Fruit fly (Drosophila melanogaster): ENCODE results near the gene CG11313.

DNA sequence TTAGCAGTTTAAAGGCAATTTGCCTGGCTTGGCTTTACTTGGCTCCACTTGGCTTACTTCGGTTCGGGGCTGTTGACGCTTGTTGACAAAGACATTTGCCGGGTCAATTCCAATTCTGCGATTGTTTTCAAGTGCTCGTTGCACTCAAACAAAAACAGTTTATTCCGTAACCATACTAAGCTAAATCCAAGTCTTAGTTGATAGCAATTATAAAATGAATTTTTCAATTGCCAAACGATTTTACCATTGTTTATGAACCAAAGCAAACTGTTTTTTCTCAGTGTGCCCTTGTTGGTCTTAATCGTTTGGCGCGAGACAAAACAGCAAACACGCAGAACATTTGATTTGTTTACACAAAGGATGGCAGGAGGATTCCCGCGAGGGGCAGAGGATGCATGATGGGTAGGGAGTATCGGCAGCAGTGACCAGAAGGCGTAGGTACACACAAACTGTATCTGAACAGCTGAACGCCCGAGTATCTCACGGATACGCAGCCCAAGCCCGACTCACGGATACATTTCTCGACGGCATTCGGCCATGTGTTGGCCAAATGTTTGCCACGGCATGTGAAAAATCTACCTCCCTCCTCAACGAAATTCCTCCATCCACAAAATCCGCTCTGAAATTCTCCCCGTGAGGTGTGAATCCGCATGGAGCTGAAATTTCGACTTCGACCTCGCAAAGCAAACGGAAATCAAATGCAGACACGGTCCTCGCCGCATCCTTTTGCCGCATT lies 23.7 kb upstream of the CG11313 start:
- TF ChIP-seq ovo (GFP tag; optimal IDR thresholded peaks at IDR 0.05): no peak
- no peak for TF ChIP-seq kay (GFP tag; ENCODE audit: borderline replicate concordance)
- TF ChIP-seq CG7101 (tag; optimal IDR thresholded peaks at IDR 0.05): no peak
- no peak for TF ChIP-seq tj (GFP tag; optimal IDR thresholded peaks at IDR 0.05)
- TF ChIP-seq CG1620 (GFP tag; optimal IDR thresholded peaks at IDR 0.05): no peak
- no peak for TF ChIP-seq Clk (GFP tag; optimal IDR thresholded peaks at IDR 0.05)
